Fruit fly (Drosophila melanogaster): Measurements from ENCODE around the gene loj.

dm6 chr3L:6059062-6059708 is 35.6 kb upstream of the loj start, which contains the start of gene CG6592:
- TF ChIP-seq spab (GFP tag; optimal IDR thresholded peaks at IDR 0.05): no peak
- no peak for TF ChIP-seq Hr4 (GFP tag; optimal IDR thresholded peaks at IDR 0.05)
- TF ChIP-seq CG6808 (GFP tag; optimal IDR thresholded peaks at IDR 0.05): no peak
- TF ChIP-seq svp (GFP tag): no peak
- peak; percentile 20 for TF ChIP-seq acj6 (GFP tag; optimal IDR thresholded peaks at IDR 0.05)
- TF ChIP-seq fd59A (GFP tag; optimal IDR thresholded peaks at IDR 0.05): peak; percentile 20
- peak; percentile 9 for TF ChIP-seq OdsH (GFP tag; optimal IDR thresholded peaks at IDR 0.05)
- TF ChIP-seq Hr39 (GFP tag; optimal IDR thresholded peaks at IDR 0.05): peak; percentile 21
- TF ChIP-seq Met (GFP tag; optimal IDR thresholded peaks at IDR 0.05): peak; percentile 12
- TF ChIP-seq vri (GFP tag; optimal IDR thresholded peaks at IDR 0.05): no peak
- TF ChIP-seq fd85E (GFP tag; optimal IDR thresholded peaks at IDR 0.05): no peak
- no peak for TF ChIP-seq Eip93F (GFP tag; optimal IDR thresholded peaks at IDR 0.05)
